Fruit fly (Drosophila melanogaster): ENCODE data around the gene Reepl1.

The Reepl1 gene

dm6 chrX:11621866-11622648 is 49.5 kb downstream of the Reepl1 start, which contains the start of gene Ptp10D:
Gene Ptp10D, plus strand, starts transcription at chrX:11622015.
- TF ChIP-seq EcR (GFP tag; optimal IDR thresholded peaks at IDR 0.05): no peak
- TF ChIP-seq psq (optimal IDR thresholded peaks at IDR 0.05): no peak
- no peak for TF ChIP-seq pan (optimal IDR thresholded peaks at IDR 0.05)
- TF ChIP-seq CG8478 (optimal IDR thresholded peaks at IDR 0.05): no peak
- TF ChIP-seq usp (GFP tag; optimal IDR thresholded peaks at IDR 0.05): no peak
- TF ChIP-seq Dll (optimal IDR thresholded peaks at IDR 0.05): no peak

dm6 chrX:11622649-11623425 is 50.3 kb downstream of the Reepl1 start:
- TF ChIP-seq pan (optimal IDR thresholded peaks at IDR 0.05) (no peak), usp (GFP tag; optimal IDR thresholded peaks at IDR 0.05) (no peak), Dll (optimal IDR thresholded peaks at IDR 0.05) (no peak), psq (optimal IDR thresholded peaks at IDR 0.05) (no peak)

Measured in whole organism.